Worm (Caenorhabditis elegans) whole organism, mixed stage, embryonic: ENCODE results near the gene W08E12.6.
"Not testable (repeated sequence)": the region's sequence is repeated elsewhere in the genome, so short reads cannot be mapped to it uniquely, and the experiment has no call there.

Source experiments
- lsy-2 ChIP-seq: fragments of 150-350 bp; optimal IDR thresholded peaks from 2 replicates; lab custom pipeline; 2014; ENCODE audit warnings: missing biosample characterization, missing genetic modification characterization
- snpc-4 ChIP-seq: fragments of 150-350 bp; optimal IDR thresholded peaks from 2 replicates; lab custom pipeline; 2014; ENCODE audit warnings: missing biosample characterization, missing genetic modification characterization
- ztf-11 ChIP-seq: fragments of 150-350 bp; optimal IDR thresholded peaks from 2 replicates; lab custom pipeline; 2014; ENCODE audit warnings: missing biosample characterization, missing genetic modification characterization

DNA sequence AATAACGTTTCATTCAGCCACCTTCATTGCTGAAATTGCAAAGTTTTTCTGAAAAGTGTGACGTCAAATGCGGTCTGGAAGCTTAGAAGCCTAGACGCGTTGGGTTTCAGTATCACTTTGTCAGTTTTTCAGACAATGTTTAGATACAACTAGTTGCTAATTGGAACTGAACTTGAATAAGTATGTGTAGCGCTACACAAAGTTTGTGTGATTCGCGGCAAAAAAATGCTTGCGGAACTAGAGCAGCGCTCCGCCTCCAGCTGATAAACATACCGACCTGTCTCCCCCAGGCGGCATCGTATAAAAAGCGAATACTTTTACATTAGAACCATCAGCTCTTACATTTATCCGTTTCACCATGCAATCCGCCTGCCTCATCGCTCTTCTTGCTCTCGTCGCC, 3.7 kb downstream of the W08E12.6 start, which contains the start of gene W08E12.4:
- TF ChIP-seq lsy-2 (tag; lab: Kevin White, UChicago); snpc-4; ztf-11 (tag; lab: Kevin White, UChicago): not testable (repeated sequence)
